Worm (Caenorhabditis elegans): ENCODE results near the gene B0454.5.

DNA sequence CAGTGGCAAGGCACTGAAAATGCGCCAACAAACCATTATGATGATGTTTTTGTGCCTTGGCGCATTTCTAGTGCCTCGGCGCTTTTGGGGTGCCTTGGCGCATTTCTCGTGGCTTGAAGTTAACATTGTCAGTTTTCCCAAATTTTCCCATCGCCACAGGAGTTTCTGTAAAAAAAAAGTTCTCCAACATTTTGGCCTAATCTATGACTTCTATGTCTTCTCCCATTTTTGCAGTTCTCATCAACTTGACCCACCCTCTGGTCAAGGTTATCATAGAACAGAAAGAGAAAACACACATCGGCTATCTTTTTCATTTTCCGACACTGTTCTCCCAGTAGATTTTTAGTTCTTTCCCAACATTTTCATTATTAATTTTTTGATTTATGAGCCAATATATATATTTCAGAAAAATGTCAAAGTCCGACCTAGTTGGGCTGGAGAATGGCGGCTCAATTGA is at the start of gene B0454.5, which contains the start of gene B0454.26:
- no peak for TF ChIP-seq B0310.2 (tag; optimal IDR thresholded peaks at IDR 0.05)
- no peak for TF ChIP-seq tbx-37 (GFP tag; conservative IDR thresholded peaks at IDR 0.05)
- TF ChIP-seq ama-1 (optimal IDR thresholded peaks at IDR 0.05), result no peak
- no peak for TF ChIP-seq aly-1 (tag; optimal IDR thresholded peaks at IDR 0.05)
- TF ChIP-seq hnd-1 (tag; optimal IDR thresholded peaks at IDR 0.05), result no peak
- TF ChIP-seq tbx-11 (GFP tag; IDR thresholded peaks at IDR 0.05), result no peak
- TF ChIP-seq sea-1 (GFP tag; conservative IDR thresholded peaks at IDR 0.05), result no peak
- TF ChIP-seq pes-1 (GFP tag; IDR thresholded peaks at IDR 0.05), result no peak
- TF ChIP-seq ceh-36 (tag; optimal IDR thresholded peaks at IDR 0.05), result no peak
- TF ChIP-seq scrt-1 (GFP tag; IDR thresholded peaks at IDR 0.05), result no peak
- no peak for TF ChIP-seq tra-4 (tag; optimal IDR thresholded peaks at IDR 0.05)
- no peak for TF ChIP-seq F13C5.2 (tag; optimal IDR thresholded peaks at IDR 0.05)

Data from whole organism, early embryonic.